Worm (Caenorhabditis elegans): ENCODE data around the gene lad-2.
A peak's percentile ranks its signal among the peaks of the same experiment; 100 is the strongest.

- peak; percentile 8 for TF ChIP-seq ama-1 (optimal IDR thresholded peaks at IDR 0.05)
- TF ChIP-seq nhr-12 (tag; optimal IDR thresholded peaks at IDR 0.05), result no peak
- TF ChIP-seq nhr-77 (tag; optimal IDR thresholded peaks at IDR 0.05), result no peak
- no peak for TF ChIP-seq aly-2 (tag; optimal IDR thresholded peaks at IDR 0.05)
- no peak for TF ChIP-seq egl-27 (tag; optimal IDR thresholded peaks at IDR 0.05)
- no peak for TF ChIP-seq lin-39 (tag; optimal IDR thresholded peaks at IDR 0.05)
- TF ChIP-seq nhr-237 (tag; optimal IDR thresholded peaks at IDR 0.05), result no peak
- TF ChIP-seq unc-62 (GFP tag; optimal IDR thresholded peaks at IDR 0.05), result no peak
- peak; percentile 83 to 89 for TF ChIP-seq lsy-2 (tag; optimal IDR thresholded peaks at IDR 0.05)
These were observed 49.9 kb downstream of the lad-2 start, which contains the start of gene manf-1 for ce11 chrIV:2928409-2928808.

Data from whole organism, L2 larva.